Fruit fly (Drosophila melanogaster) whole organism, embryonic: ENCODE results near the gene CG7530.

ENCODE experiments used
- Ada2b ChIP-seq: fragments of 200-800 bp; sonication (Bioruptor generic); IDR thresholded peaks from 2 replicates; pipeline ENCODE4 v1.3.6; 2022; ENCODE audit warnings: missing biosample characterization, missing genetic modification characterization
- Antp ChIP-seq: fragments of 200-800 bp; sonication (Bioruptor generic); optimal IDR thresholded peaks from 3 replicates; lab custom pipeline; 2016; ENCODE audit warnings: missing biosample characterization, missing genetic modification characterization
- Blimp-1 ChIP-seq: fragments of 200-800 bp; sonication (Bioruptor generic); optimal IDR thresholded peaks from 3 replicates; lab custom pipeline; 2018; ENCODE audit warnings: missing biosample characterization, missing genetic modification characterization, mild to moderate bottlenecking, moderate library complexity, missing genetic modification reagents
- CG10565 ChIP-seq: fragments of 200-800 bp; sonication (Bioruptor generic); optimal IDR thresholded peaks from 3 replicates; lab custom pipeline; 2016; ENCODE audit warnings: missing biosample characterization, mild to moderate bottlenecking, missing genetic modification characterization
- CG10654 ChIP-seq: fragments of 200-800 bp; sonication (Bioruptor generic); optimal IDR thresholded peaks from 2 replicates; lab custom pipeline; 2016; ENCODE audit warnings: missing biosample characterization, missing genetic modification characterization
- CG11456 ChIP-seq: fragments of 200-800 bp; sonication (Bioruptor generic); IDR thresholded peaks from 3 replicates; pipeline ENCODE4 v1.3.6; 2022; ENCODE audit warnings: missing biosample characterization, missing genetic modification characterization
- CG12942 ChIP-seq: fragments of 200-800 bp; sonication (Bioruptor generic); optimal IDR thresholded peaks from 3 replicates; lab custom pipeline; 2016; ENCODE audit warnings: missing biosample characterization, missing genetic modification characterization
- CG13287 ChIP-seq: fragments of 200-800 bp; sonication (Bioruptor generic); IDR thresholded peaks from 2 replicates; pipeline ENCODE4 v1.3.6; 2022; ENCODE audit warnings: missing biosample characterization, missing genetic modification characterization; ENCODE audit not compliant: partially characterized antibody
- CG15696 ChIP-seq: fragments of 200-800 bp; sonication (Bioruptor generic); optimal IDR thresholded peaks from 2 replicates; lab custom pipeline; 2019; ENCODE audit warnings: missing biosample characterization, mild to moderate bottlenecking, missing genetic modification characterization, moderate library complexity
- CG1647 ChIP-seq: fragments of 200-800 bp; sonication (Bioruptor generic); optimal IDR thresholded peaks from 3 replicates; lab custom pipeline; 2016; ENCODE audit warnings: missing biosample characterization, missing genetic modification characterization
- CG18619 ChIP-seq: fragments of 200-800 bp; sonication (Bioruptor generic); optimal IDR thresholded peaks from 3 replicates; lab custom pipeline; 2017; ENCODE audit warnings: missing biosample characterization, mild to moderate bottlenecking, missing genetic modification characterization
- CG3163 ChIP-seq: fragments of 200-800 bp; sonication (Bioruptor generic); optimal IDR thresholded peaks from 3 replicates; lab custom pipeline; 2016; ENCODE audit warnings: missing biosample characterization, missing genetic modification characterization
- CG6175 ChIP-seq: fragments of 200-800 bp; sonication (Bioruptor generic); IDR thresholded peaks from 3 replicates; pipeline ENCODE4 v1.3.6; 2022; ENCODE audit warnings: missing biosample characterization, missing genetic modification characterization
- CG6791 ChIP-seq: fragments of 200-800 bp; sonication (Bioruptor generic); IDR thresholded peaks from 3 replicates; pipeline ENCODE4 v1.3.6; 2022; ENCODE audit warnings: missing biosample characterization, missing genetic modification characterization; ENCODE audit not compliant: partially characterized antibody
- CG7963 ChIP-seq: fragments of 200-800 bp; sonication (Bioruptor generic); IDR thresholded peaks from 3 replicates; pipeline ENCODE4 v1.3.6; 2022; ENCODE audit warnings: missing biosample characterization, missing genetic modification characterization; ENCODE audit not compliant: partially characterized antibody
- CG8944 ChIP-seq: fragments of 200-800 bp; sonication (Bioruptor generic); optimal IDR thresholded peaks from 3 replicates; lab custom pipeline; 2016; ENCODE audit warnings: missing biosample characterization, missing genetic modification characterization
- CHES-1-like ChIP-seq: fragments of 200-800 bp; sonication (Bioruptor generic); optimal IDR thresholded peaks from 2 replicates; lab custom pipeline; 2016; ENCODE audit warnings: missing biosample characterization, missing genetic modification characterization
- CkIIα-i1 ChIP-seq: fragments of 200-800 bp; sonication (Bioruptor generic); IDR thresholded peaks from 2 replicates; pipeline ENCODE4 v1.3.6; 2022; ENCODE audit warnings: missing biosample characterization, missing genetic modification characterization
- D ChIP-seq, 2 experiments: fragments of 200-800 bp in 1 of 2; fragments of >200 bp in 1 of 2; sonication (Bioruptor generic) in 1 of 2; optimal IDR thresholded peaks; 2 replicates in 1 of 2; 3 replicates in 1 of 2; lab custom pipeline; 2017; ENCODE audit warnings: mild to moderate bottlenecking in 1 of 2, missing biosample characterization in 1 of 2, missing genetic modification characterization in 1 of 2, missing genetic modification reagents in 1 of 2
- Dbx ChIP-seq: fragments of 200-800 bp; sonication (Bioruptor generic); IDR thresholded peaks from 3 replicates; pipeline ENCODE4 v1.3.6; 2022; ENCODE audit warnings: missing biosample characterization, missing genetic modification characterization
- Meics ChIP-seq: fragments of 200-800 bp; sonication (Bioruptor generic); optimal IDR thresholded peaks from 2 replicates; lab custom pipeline; 2017; ENCODE audit warnings: missing biosample characterization, mild to moderate bottlenecking, missing genetic modification characterization
- Neu2 ChIP-seq: fragments of 200-800 bp; sonication (Bioruptor generic); optimal IDR thresholded peaks from 3 replicates; lab custom pipeline; 2016; ENCODE audit warnings: missing biosample characterization, missing genetic modification characterization, borderline replicate concordance
- Ptx1 ChIP-seq: fragments of 200-800 bp; sonication (Bioruptor generic); IDR thresholded peaks from 2 replicates; pipeline ENCODE4 v1.3.6; 2022; ENCODE audit warnings: missing biosample characterization, missing genetic modification characterization
- Sin3A ChIP-seq: fragments of >200 bp; optimal IDR thresholded peaks from 2 replicates; lab custom pipeline; 2018
- Sry-δ ChIP-seq: fragments of 200-800 bp; sonication (Bioruptor generic); optimal IDR thresholded peaks from 2 replicates; lab custom pipeline; 2016; ENCODE audit warnings: missing biosample characterization, missing genetic modification characterization
- ac ChIP-seq: fragments of 200-800 bp; sonication (Bioruptor generic); optimal IDR thresholded peaks from 3 replicates; lab custom pipeline; 2017; ENCODE audit warnings: missing biosample characterization, mild to moderate bottlenecking, missing genetic modification characterization
- amos ChIP-seq: fragments of 200-800 bp; sonication (Bioruptor generic); IDR thresholded peaks from 2 replicates; pipeline ENCODE4 v1.3.6; 2022; ENCODE audit warnings: missing biosample characterization, missing genetic modification characterization; ENCODE audit not compliant: partially characterized antibody
- ash1 ChIP-seq: fragments of 200-800 bp; sonication (Bioruptor generic); optimal IDR thresholded peaks from 2 replicates; lab custom pipeline; 2018; ENCODE audit warnings: missing biosample characterization, mild to moderate bottlenecking, missing genetic modification characterization
- bigmax ChIP-seq: fragments of 200-800 bp; sonication (Bioruptor generic); optimal IDR thresholded peaks from 2 replicates; lab custom pipeline; 2018; ENCODE audit warnings: missing biosample characterization, mild to moderate bottlenecking, missing genetic modification characterization
- dati ChIP-seq: fragments of 200-800 bp; sonication (Bioruptor generic); IDR thresholded peaks from 2 replicates; pipeline ENCODE4 v1.3.6; 2022; ENCODE audit warnings: missing biosample characterization, missing genetic modification characterization
- dmrt11E ChIP-seq: fragments of 200-800 bp; sonication (Bioruptor generic); optimal IDR thresholded peaks from 3 replicates; lab custom pipeline; 2018; ENCODE audit warnings: missing biosample characterization, mild to moderate bottlenecking, missing genetic modification characterization, moderate library complexity
- dpn ChIP-seq, 2 experiments: fragments of 200-800 bp; sonication (Bioruptor generic); optimal IDR thresholded peaks; 3 replicates each; lab custom pipeline; 2016; ENCODE audit warnings: missing biosample characterization in 2 of 2, missing genetic modification characterization in 2 of 2
- dysf ChIP-seq: fragments of 200-800 bp; sonication (Bioruptor generic); IDR thresholded peaks from 3 replicates; pipeline ENCODE4 v1.3.6; 2022; ENCODE audit warnings: missing biosample characterization, missing genetic modification characterization
- fd3F ChIP-seq: fragments of 200-800 bp; sonication (Bioruptor generic); optimal IDR thresholded peaks from 2 replicates; lab custom pipeline; 2018; ENCODE audit warnings: missing biosample characterization, mild to moderate bottlenecking, missing genetic modification characterization, moderate library complexity
- gcm ChIP-seq: fragments of 200-800 bp; sonication (Bioruptor generic); optimal IDR thresholded peaks from 2 replicates; lab custom pipeline; 2019; ENCODE audit warnings: missing biosample characterization, mild to moderate bottlenecking, missing genetic modification characterization, moderate library complexity
- gsb-n ChIP-seq: fragments of 200-800 bp; sonication (Bioruptor generic); optimal IDR thresholded peaks from 3 replicates; lab custom pipeline; 2018; ENCODE audit warnings: missing biosample characterization, mild to moderate bottlenecking, missing genetic modification characterization
- h ChIP-seq: fragments of >200 bp; optimal IDR thresholded peaks from 2 replicates; lab custom pipeline; 2017
- ken ChIP-seq: fragments of 200-800 bp; sonication (Bioruptor generic); IDR thresholded peaks from 3 replicates; pipeline ENCODE4 v1.3.6; 2022; ENCODE audit warnings: missing biosample characterization, missing genetic modification characterization
- lilli ChIP-seq: fragments of 200-800 bp; sonication (Bioruptor generic); optimal IDR thresholded peaks from 3 replicates; lab custom pipeline; 2016; ENCODE audit warnings: missing biosample characterization, missing genetic modification characterization
- mirr ChIP-seq: fragments of 200-800 bp; sonication (Bioruptor generic); optimal IDR thresholded peaks from 3 replicates; lab custom pipeline; 2018; ENCODE audit warnings: missing biosample characterization, mild to moderate bottlenecking, missing genetic modification characterization
- nerfin-2 ChIP-seq: fragments of 200-800 bp; sonication (Bioruptor generic); IDR thresholded peaks from 2 replicates; pipeline ENCODE4 v1.3.6; 2022; ENCODE audit warnings: missing biosample characterization, missing genetic modification characterization; ENCODE audit not compliant: partially characterized antibody
- oc ChIP-seq: fragments of 200-800 bp; sonication (Bioruptor generic); optimal IDR thresholded peaks from 2 replicates; lab custom pipeline; 2018; ENCODE audit warnings: missing biosample characterization, mild to moderate bottlenecking, missing genetic modification characterization, moderate library complexity
- peb ChIP-seq: fragments of 200-800 bp; sonication (Bioruptor generic); IDR thresholded peaks from 2 replicates; pipeline ENCODE4 v1.3.6; 2022; ENCODE audit warnings: missing biosample characterization, missing genetic modification characterization
- ranshi ChIP-seq: fragments of 200-800 bp; sonication (Bioruptor generic); IDR thresholded peaks from 2 replicates; pipeline ENCODE4 v1.3.6; 2022; ENCODE audit warnings: missing biosample characterization, missing genetic modification characterization
- salm ChIP-seq: fragments of 200-800 bp; sonication (Bioruptor generic); optimal IDR thresholded peaks from 2 replicates; lab custom pipeline; 2018; ENCODE audit warnings: missing biosample characterization, mild to moderate bottlenecking, missing genetic modification characterization
- sens ChIP-seq: fragments of 200-800 bp; sonication (Bioruptor generic); peaks from one replicate; lab custom pipeline; 2016; ENCODE audit warnings: missing biosample characterization, missing genetic modification characterization
- stc ChIP-seq: fragments of 200-800 bp; sonication (Bioruptor generic); IDR thresholded peaks from 2 replicates; pipeline ENCODE4 v1.3.6; 2022; ENCODE audit warnings: missing biosample characterization, missing genetic modification characterization
- tio ChIP-seq: fragments of 200-800 bp; sonication (Bioruptor generic); optimal IDR thresholded peaks from 2 replicates; lab custom pipeline; 2017; ENCODE audit warnings: missing biosample characterization, missing genetic modification characterization, inconsistent platforms
- vvl ChIP-seq: fragments of 200-800 bp; sonication (Bioruptor generic); IDR thresholded peaks from 2 replicates; pipeline ENCODE4 v1.3.6; 2022; ENCODE audit warnings: missing biosample characterization, missing genetic modification characterization

The CG7530 gene

dm6 chr3R:14740658-14741191 lies 9.4 kb upstream of the CG7530 start (continued):
- TF ChIP-seq ranshi (GFP tag; lab: Robert Waterston, UW) (peak; percentile 47; the same call in 1 of the 2 replicates), dati (GFP tag; lab: Robert Waterston, UW) (no peak), CG18619 (GFP tag; lab: Kevin White, UChicago) (peak; percentile 77), CG6791 (GFP tag; lab: Robert Waterston, UW) (peak; percentile 49; the same call in 2 of the 3 replicates), CkIIα-i1 (GFP tag; lab: Robert Waterston, UW) (no peak), Meics (GFP tag; lab: Kevin White, UChicago) (peak; percentile 42), ken (GFP tag; lab: Robert Waterston, UW) (peak; percentile 84), CG13287 (GFP tag; lab: Robert Waterston, UW) (no peak), nerfin-2 (GFP tag; lab: Robert Waterston, UW) (no peak), CG8944 (GFP tag; lab: Kevin White, UChicago) (peak; percentile 68), Sin3A (no peak), dysf (GFP tag; lab: Robert Waterston, UW) (peak; percentile 71; the same call in 2 of the 3 replicates), CG1647 (GFP tag; lab: Kevin White, UChicago) (peak; percentile 52), stc (GFP tag; lab: Robert Waterston, UW) (no peak), gcm (peak; percentile 49), Antp (GFP tag; lab: Kevin White, UChicago) (peak; percentile 90), Ptx1 (GFP tag; lab: Robert Waterston, UW) (peak; percentile 71), tio (GFP tag; lab: Kevin White, UChicago) (no peak), peb (GFP tag; lab: Robert Waterston, UW) (0 out of 2 replicates have a peak, but pooled peaks have one; percentile 27), Ada2b (GFP tag; lab: Robert Waterston, UW) (peak; percentile 50), CG11456 (GFP tag; lab: Robert Waterston, UW) (peak; percentile 89), ash1 (peak; percentile 80), vvl (GFP tag; lab: Robert Waterston, UW) (peak; percentile 80), gsb-n (tag; lab: Kevin White, UChicago) (peak; percentile 2), dpn (GFP tag; optimal IDR thresholded peaks at IDR 0.05; lab: Kevin White, UChicago) (peak; percentile 65 to 74), Neu2 (GFP tag; lab: Kevin White, UChicago) (no peak), CG6175 (GFP tag; lab: Robert Waterston, UW) (peak; percentile 59; the same call in 1 of the 3 replicates), Blimp-1 (GFP tag; lab: Kevin White, UChicago) (no peak), bigmax (peak; percentile 63), fd3F (GFP tag; lab: Kevin White, UChicago) (peak; percentile 16), ac (no peak), dmrt11E (peak; percentile 12), salm (tag; lab: Kevin White, UChicago) (no peak), mirr (GFP tag; lab: Kevin White, UChicago) (peak; percentile 80), CG7963 (GFP tag; lab: Robert Waterston, UW) (0 out of 3 replicates have a peak, but pooled peaks have one; percentile 23), sens (GFP tag; lab: Kevin White, UChicago) (peak; percentile 89), CG10565 (GFP tag; lab: Kevin White, UChicago) (no peak), CG12942 (GFP tag; lab: Kevin White, UChicago) (peak; percentile 54), amos (peak; percentile 56; the same call in 1 of the 2 replicates), Dbx (GFP tag; lab: Robert Waterston, UW) (peak; percentile 81), D (optimal IDR thresholded peaks at IDR 0.05; lab: Kevin White, UChicago) (no peak), D (GFP tag; optimal IDR thresholded peaks at IDR 0.05; lab: Kevin White, UChicago) (peak; percentile 0), oc (peak; percentile 15), lilli (GFP tag; lab: Kevin White, UChicago) (peak; percentile 68), CG3163 (GFP tag; lab: Kevin White, UChicago) (peak; percentile 69), h (lab: Kevin White, UChicago) (no peak), CHES-1-like (peak; percentile 77), CG10654 (no peak), CG15696 (tag; lab: Kevin White, UChicago) (peak; percentile 2), Sry-δ (GFP tag; lab: Kevin White, UChicago) (peak; percentile 52)
